Fruit fly (Drosophila melanogaster) whole organism, adult: ENCODE measurements around the gene CG14416.

Experiments used
- CG11617 ChIP-seq: fragments of 200-800 bp; sonication (Bioruptor generic); optimal IDR thresholded peaks from 2 replicates; lab custom pipeline; 2017; ENCODE audit warnings: mild to moderate bottlenecking, missing biosample characterization, missing genetic modification reagents, missing genetic modification characterization
- CG12768 ChIP-seq: fragments of 200-800 bp; sonication (Bioruptor generic); optimal IDR thresholded peaks from 2 replicates; lab custom pipeline; 2017; ENCODE audit warnings: missing biosample characterization, missing genetic modification characterization, mild to moderate bottlenecking, moderate library complexity, missing genetic modification reagents
- CG14711 ChIP-seq: fragments of 200-800 bp; sonication (Bioruptor generic); optimal IDR thresholded peaks from 2 replicates; lab custom pipeline; 2018; ENCODE audit warnings: missing biosample characterization, mild to moderate bottlenecking, missing genetic modification characterization, moderate library complexity
- CG1620 ChIP-seq: fragments of 200-800 bp; sonication (Bioruptor generic); optimal IDR thresholded peaks from 2 replicates; lab custom pipeline; 2016; ENCODE audit warnings: missing biosample characterization, missing genetic modification characterization
- CG33017 ChIP-seq: fragments of 200-800 bp; sonication (Bioruptor generic); optimal IDR thresholded peaks from 2 replicates; lab custom pipeline; 2018; ENCODE audit warnings: missing biosample characterization, mild to moderate bottlenecking, missing genetic modification characterization, moderate library complexity
- CG5204 ChIP-seq: fragments of 200-800 bp; sonication (Bioruptor generic); optimal IDR thresholded peaks from 2 replicates; lab custom pipeline; 2016; ENCODE audit warnings: missing biosample characterization, missing genetic modification characterization
- CG7045 ChIP-seq: fragments of 200-800 bp; sonication (Bioruptor generic); optimal IDR thresholded peaks from 2 replicates; lab custom pipeline; 2017; ENCODE audit warnings: missing biosample characterization, mild to moderate bottlenecking, missing genetic modification characterization
- CG7101 ChIP-seq: fragments of 200-800 bp; sonication (Bioruptor generic); optimal IDR thresholded peaks from 2 replicates; lab custom pipeline; 2018; ENCODE audit warnings: missing biosample characterization, mild to moderate bottlenecking, missing genetic modification characterization, moderate library complexity
- Clk ChIP-seq: fragments of 200-800 bp; sonication (Bioruptor generic); optimal IDR thresholded peaks from 2 replicates; lab custom pipeline; 2017; ENCODE audit warnings: missing biosample characterization, missing genetic modification characterization
- Crg-1 ChIP-seq: fragments of 200-800 bp; sonication (Bioruptor generic); optimal IDR thresholded peaks from 2 replicates; lab custom pipeline; 2016; ENCODE audit warnings: missing biosample characterization, missing genetic modification characterization
- Hr96 ChIP-seq: fragments of 200-800 bp; sonication (Bioruptor generic); optimal IDR thresholded peaks from 2 replicates; lab custom pipeline; 2016; ENCODE audit warnings: missing biosample characterization, missing genetic modification characterization
- Mnt ChIP-seq: fragments of 200-800 bp; sonication (Bioruptor generic); optimal IDR thresholded peaks from 2 replicates; lab custom pipeline; 2016; ENCODE audit warnings: missing biosample characterization, mild to moderate bottlenecking, missing genetic modification characterization
- bab1 ChIP-seq: fragments of 200-800 bp; sonication (Bioruptor generic); optimal IDR thresholded peaks from 3 replicates; lab custom pipeline; 2019; ENCODE audit warnings: missing biosample characterization, mild to moderate bottlenecking, missing genetic modification characterization, moderate library complexity
- cic ChIP-seq: fragments of 200-800 bp; sonication (Bioruptor generic); optimal IDR thresholded peaks from 2 replicates; lab custom pipeline; 2017; ENCODE audit warnings: missing biosample characterization, mild to moderate bottlenecking, missing genetic modification characterization, moderate library complexity
- cnc ChIP-seq, 2 experiments: fragments of >200 bp; optimal IDR thresholded peaks; 2 replicates each; lab custom pipeline; 2017
- kay ChIP-seq: fragments of 200-800 bp; sonication (Bioruptor generic); peaks from one replicate; lab custom pipeline; 2016; ENCODE audit warnings: missing biosample characterization, missing genetic modification characterization, borderline replicate concordance
- ovo ChIP-seq: fragments of 200-800 bp; sonication (Bioruptor generic); optimal IDR thresholded peaks from 2 replicates; lab custom pipeline; 2016; ENCODE audit warnings: missing biosample characterization, missing genetic modification characterization
- pad ChIP-seq: fragments of 200-800 bp; sonication (Bioruptor generic); optimal IDR thresholded peaks from 3 replicates; lab custom pipeline; 2017; ENCODE audit warnings: missing biosample characterization, missing genetic modification characterization, mild to moderate bottlenecking, moderate library complexity, missing genetic modification reagents
- tj ChIP-seq: fragments of 200-800 bp; sonication (Bioruptor generic); optimal IDR thresholded peaks from 3 replicates; lab custom pipeline; 2017; ENCODE audit warnings: missing biosample characterization, mild to moderate bottlenecking, missing genetic modification characterization, moderate library complexity
- toe ChIP-seq: fragments of 200-800 bp; sonication (Bioruptor generic); optimal IDR thresholded peaks from 2 replicates; lab custom pipeline; 2016; ENCODE audit warnings: missing biosample characterization, missing genetic modification characterization

Gene CG14416

DNA sequence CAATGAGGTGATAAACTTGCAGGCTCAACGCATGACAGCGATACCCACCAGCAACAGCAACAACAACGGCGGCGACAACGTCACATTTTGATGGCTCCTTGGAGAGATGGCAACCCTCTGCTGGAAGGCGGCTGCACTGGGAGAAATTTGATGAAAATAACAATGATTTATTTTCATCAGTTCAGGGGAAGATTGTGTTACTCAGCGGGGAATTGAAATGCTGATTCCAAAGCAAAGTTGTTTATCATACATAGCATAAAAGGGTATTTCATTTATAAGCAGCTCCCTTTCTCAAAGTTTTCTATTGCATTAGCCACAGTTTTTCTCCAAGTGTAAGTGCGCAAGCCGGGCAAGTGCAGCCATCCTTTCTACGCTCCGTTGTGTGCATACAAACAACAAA lies 8.0 kb upstream of the CG14416 start:
- no peak for TF ChIP-seq cic (GFP tag; lab: Kevin White, UChicago)
- TF ChIP-seq CG14711 (tag; lab: Kevin White, UChicago), result no peak
- no peak for TF ChIP-seq pad
- no peak for TF ChIP-seq CG12768 (GFP tag; lab: Kevin White, UChicago)
- TF ChIP-seq Mnt (GFP tag; lab: Kevin White, UChicago), result no peak
- no peak for TF ChIP-seq CG1620 (GFP tag; lab: Kevin White, UChicago)
- TF ChIP-seq CG7101 (tag; lab: Kevin White, UChicago), result no peak
- no peak for TF ChIP-seq bab1 (GFP tag; lab: Kevin White, UChicago)
- no peak for TF ChIP-seq tj (GFP tag; lab: Kevin White, UChicago)
- no peak for TF ChIP-seq CG5204 (GFP tag; lab: Kevin White, UChicago)
- TF ChIP-seq Crg-1, result no peak
- TF ChIP-seq Hr96, result no peak
- no peak for TF ChIP-seq toe (GFP tag; lab: Kevin White, UChicago)
- no peak for TF ChIP-seq ovo (GFP tag; lab: Kevin White, UChicago)

DNA sequence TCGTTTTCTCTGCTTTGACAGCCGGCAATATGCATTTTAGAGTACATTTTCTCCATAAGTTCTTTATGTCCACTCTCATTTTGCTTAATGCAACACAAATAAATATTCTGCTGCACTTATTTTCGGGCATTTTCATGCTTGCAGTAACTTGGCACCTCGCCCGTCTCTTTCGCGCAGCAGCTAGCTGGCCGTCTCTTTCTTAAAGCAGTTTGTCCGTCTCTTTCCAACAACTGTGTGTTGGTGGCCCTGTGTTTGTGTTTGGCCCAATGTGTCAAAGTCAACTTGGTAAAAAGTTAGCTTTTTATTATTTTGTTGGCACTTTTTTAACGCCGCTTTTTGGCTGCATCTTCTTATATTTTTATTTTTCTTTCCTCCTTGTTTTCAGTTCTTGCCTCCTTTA lies 4.4 kb upstream of the CG14416 start:
- TF ChIP-seq Crg-1 (no peak), bab1 (GFP tag; lab: Kevin White, UChicago) (no peak), CG5204 (GFP tag; lab: Kevin White, UChicago) (no peak), cnc (optimal IDR thresholded peaks at IDR 0.05; lab: Kevin White, UChicago) (no peak), Mnt (GFP tag; lab: Kevin White, UChicago) (no peak), CG12768 (GFP tag; lab: Kevin White, UChicago) (no peak), CG33017 (tag; lab: Kevin White, UChicago) (no peak), Clk (no peak), tj (GFP tag; lab: Kevin White, UChicago) (no peak), kay (GFP tag; lab: Kevin White, UChicago) (no peak), Hr96 (no peak), CG7045 (GFP tag; lab: Kevin White, UChicago) (no peak), pad (no peak), CG1620 (GFP tag; lab: Kevin White, UChicago) (no peak), toe (GFP tag; lab: Kevin White, UChicago) (no peak), cic (GFP tag; lab: Kevin White, UChicago) (no peak)

DNA sequence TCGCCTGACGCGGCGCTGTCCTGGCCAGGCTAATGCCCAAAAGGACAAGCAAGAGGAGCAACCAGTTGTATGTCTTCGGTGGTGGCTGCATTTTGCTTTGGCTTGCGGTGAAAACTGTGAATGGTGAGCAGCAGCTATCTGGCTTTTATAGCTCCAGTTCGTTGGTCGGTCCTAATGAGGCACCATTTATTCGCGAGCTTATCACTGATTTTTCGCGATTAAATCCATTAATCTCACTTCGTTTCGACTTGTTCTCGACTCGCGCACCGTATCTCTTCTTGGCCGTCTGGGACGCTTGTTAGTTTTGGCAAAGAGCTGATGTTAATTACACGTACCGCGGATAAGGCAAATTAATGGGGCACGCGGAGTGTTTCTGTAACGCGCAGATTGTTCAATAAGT lies 3.8 kb upstream of the CG14416 start, which contains the start of gene CG14417:
TSS of gene CG14417 (minus strand) at position 101 of the 400 bp plus-strand sequence.
- no peak for TF ChIP-seq CG7045 (GFP tag; lab: Kevin White, UChicago)
- TF ChIP-seq Crg-1, result no peak
- TF ChIP-seq cic (GFP tag; lab: Kevin White, UChicago), result no peak
- TF ChIP-seq toe (GFP tag; lab: Kevin White, UChicago), result no peak
- no peak for TF ChIP-seq cnc (optimal IDR thresholded peaks at IDR 0.05; lab: Kevin White, UChicago)
- no peak for TF ChIP-seq CG7101 (tag; lab: Kevin White, UChicago)
- TF ChIP-seq CG12768 (GFP tag; lab: Kevin White, UChicago), result no peak
- TF ChIP-seq pad, result no peak
- no peak for TF ChIP-seq bab1 (GFP tag; lab: Kevin White, UChicago)
- TF ChIP-seq CG33017 (tag; lab: Kevin White, UChicago), result no peak
- no peak for TF ChIP-seq Hr96

DNA sequence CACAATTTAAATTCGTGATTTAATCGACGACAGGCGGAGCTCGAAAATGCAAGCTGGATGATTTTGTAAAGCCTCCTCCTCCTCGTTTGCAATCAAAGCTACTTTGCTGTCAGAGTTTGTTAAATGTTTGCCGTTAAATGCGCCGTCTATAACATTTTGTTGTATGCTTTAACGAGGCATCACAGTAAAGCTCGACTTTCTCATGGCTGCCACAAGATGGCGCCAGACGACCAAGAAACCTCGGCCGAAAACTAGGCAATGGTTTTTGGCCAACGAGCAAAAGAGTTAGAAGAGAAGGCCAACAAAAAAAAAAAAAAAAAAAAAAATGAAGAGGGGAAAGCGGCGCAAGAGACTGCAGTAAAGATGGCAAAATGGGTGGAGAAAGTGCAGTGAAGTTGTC lies 3.2 kb downstream of the CG14416 start:
- TF ChIP-seq Hr96, result no peak
- TF ChIP-seq cic (GFP tag; lab: Kevin White, UChicago), result no peak
- TF ChIP-seq Clk, result no peak
- TF ChIP-seq CG14711 (tag; lab: Kevin White, UChicago), result no peak
- no peak for TF ChIP-seq CG12768 (GFP tag; lab: Kevin White, UChicago)
- TF ChIP-seq CG1620 (GFP tag; lab: Kevin White, UChicago), result no peak
- TF ChIP-seq CG7101 (tag; lab: Kevin White, UChicago), result no peak
- no peak for TF ChIP-seq kay (GFP tag; lab: Kevin White, UChicago)
- TF ChIP-seq CG7045 (GFP tag; lab: Kevin White, UChicago), result no peak
- TF ChIP-seq CG11617, result no peak
- TF ChIP-seq pad, result no peak
- no peak for TF ChIP-seq CG33017 (tag; lab: Kevin White, UChicago)

DNA sequence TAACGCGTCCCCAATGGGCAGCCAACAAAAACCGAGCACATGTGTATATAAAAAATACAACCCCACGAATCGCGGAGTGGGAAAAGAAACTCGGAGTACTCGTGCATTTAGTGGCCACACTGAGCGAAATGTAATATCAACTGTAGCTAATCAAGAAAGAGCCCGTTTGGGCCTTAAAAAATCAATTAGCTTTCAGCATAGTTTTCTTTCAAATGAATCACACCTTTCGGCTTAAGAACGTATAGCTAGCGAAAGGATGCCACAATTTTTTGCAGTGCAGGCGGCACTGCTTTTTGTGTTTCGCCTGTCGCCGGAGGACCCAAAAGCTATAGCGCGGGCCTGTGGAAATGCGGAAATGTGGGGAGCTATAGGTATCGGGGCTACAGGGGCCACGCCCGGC lies 11.7 kb downstream of the CG14416 start:
- TF ChIP-seq CG14711 (tag; lab: Kevin White, UChicago) (no peak), CG33017 (tag; lab: Kevin White, UChicago) (no peak), kay (GFP tag; lab: Kevin White, UChicago) (no peak), CG7101 (tag; lab: Kevin White, UChicago) (no peak), tj (GFP tag; lab: Kevin White, UChicago) (no peak), Hr96 (no peak), Mnt (GFP tag; lab: Kevin White, UChicago) (no peak), cnc (optimal IDR thresholded peaks at IDR 0.05; lab: Kevin White, UChicago) (no peak), cic (GFP tag; lab: Kevin White, UChicago) (no peak), Clk (no peak), CG1620 (GFP tag; lab: Kevin White, UChicago) (no peak), toe (GFP tag; lab: Kevin White, UChicago) (no peak), CG7045 (GFP tag; lab: Kevin White, UChicago) (no peak), pad (no peak), CG11617 (no peak), CG12768 (GFP tag; lab: Kevin White, UChicago) (no peak), bab1 (GFP tag; lab: Kevin White, UChicago) (no peak), ovo (GFP tag; lab: Kevin White, UChicago) (no peak), CG5204 (GFP tag; lab: Kevin White, UChicago) (no peak), Crg-1 (no peak)
